Worm (Caenorhabditis elegans) whole organism, young adult: Measurements from ENCODE around the gene dcaf-13.

Experiments used
- B0035.1 ChIP-seq: sonication (generic microtip); optimal IDR thresholded peaks from 2 replicates; lab custom pipeline; 2016; ENCODE audit warnings: missing genetic modification characterization, mild to moderate bottlenecking, missing compliant biosample characterization, missing genotype, missing genetic modification reagents
- C17E4.6 ChIP-seq: fragments of 200-800 bp; sonication (Bioruptor generic); IDR thresholded peaks from 2 replicates; pipeline ENCODE4 v1.3.6; 2022; ENCODE audit warnings: missing genetic modification reagents, missing genetic modification characterization, missing compliant biosample characterization
- F33H1.4 ChIP-seq: fragments of 200-800 bp; sonication (Bioruptor generic); IDR thresholded peaks from 2 replicates; pipeline ENCODE4 v1.3.6; 2022; ENCODE audit warnings: missing genetic modification reagents, missing genetic modification characterization, missing compliant biosample characterization
- F49E8.2 ChIP-seq: sonication (generic microtip); optimal IDR thresholded peaks from 3 replicates; lab custom pipeline; 2017; ENCODE audit warnings: missing genetic modification characterization, mild to moderate bottlenecking, missing compliant biosample characterization, antibody characterized with exemption, moderate library complexity; ENCODE audit not compliant: insufficient read depth
- K12H6.12 ChIP-seq: fragments of 200-800 bp; sonication (Bioruptor generic); optimal IDR thresholded peaks from 2 replicates; lab custom pipeline; 2018; ENCODE audit warnings: mild to moderate bottlenecking, missing genetic modification characterization, missing compliant biosample characterization
- T26A5.8 ChIP-seq: sonication (generic microtip); optimal IDR thresholded peaks from 2 replicates; lab custom pipeline; 2016; ENCODE audit warnings: missing genetic modification characterization, missing compliant biosample characterization
- Y67H2A.10 ChIP-seq: fragments of 200-800 bp; sonication (Bioruptor generic); conservative IDR thresholded peaks from 2 replicates; pipeline ENCODE4 v1.3.6; 2022; ENCODE audit warnings: missing genetic modification reagents, missing genetic modification characterization, missing compliant biosample characterization
- aptf-3 ChIP-seq: fragments of 200-800 bp; sonication (Bioruptor generic); IDR thresholded peaks from 2 replicates; pipeline ENCODE4 v1.3.6; 2022; ENCODE audit warnings: missing genetic modification characterization, missing compliant biosample characterization
- attf-3 ChIP-seq: fragments of 200-800 bp; sonication (Bioruptor generic); conservative IDR thresholded peaks from 2 replicates; pipeline ENCODE4 v1.3.6; 2022; ENCODE audit warnings: missing genetic modification reagents, missing genetic modification characterization, missing compliant biosample characterization
- ceh-100 ChIP-seq: fragments of 200-800 bp; sonication (Bioruptor generic); IDR thresholded peaks from 2 replicates; pipeline ENCODE4 v1.3.6; 2022; ENCODE audit warnings: missing genetic modification reagents, missing genetic modification characterization, missing compliant biosample characterization
- ceh-79 ChIP-seq: sonication (generic microtip); optimal IDR thresholded peaks from 2 replicates; lab custom pipeline; 2017; ENCODE audit warnings: mild to moderate bottlenecking, missing genetic modification characterization, missing compliant biosample characterization
- chd-7 ChIP-seq: sonication (generic microtip); optimal IDR thresholded peaks from 2 replicates; lab custom pipeline; 2016; ENCODE audit warnings: mild to moderate bottlenecking, missing genetic modification characterization, moderate library complexity, missing compliant biosample characterization
- dpff-1 ChIP-seq: sonication (generic microtip); optimal IDR thresholded peaks from 2 replicates; lab custom pipeline; 2017; ENCODE audit warnings: mild to moderate bottlenecking, missing genetic modification characterization, missing compliant biosample characterization
- efl-1 ChIP-seq: fragments of 150-350 bp; optimal IDR thresholded peaks from 2 replicates; lab custom pipeline; 2014; ENCODE audit warnings: missing biosample characterization, missing genetic modification reagents, missing genetic modification characterization
- ets-4 ChIP-seq: fragments of 200-800 bp; sonication (Bioruptor generic); optimal IDR thresholded peaks from 2 replicates; lab custom pipeline; 2018; ENCODE audit warnings: mild to moderate bottlenecking, missing genetic modification characterization, missing compliant biosample characterization
- gei-17 ChIP-seq: fragments of 200-800 bp; sonication (Bioruptor generic); optimal IDR thresholded peaks from 2 replicates; lab custom pipeline; 2018; ENCODE audit warnings: mild to moderate bottlenecking, missing genetic modification characterization, missing compliant biosample characterization
- him-1 ChIP-seq: sonication (generic microtip); optimal IDR thresholded peaks from 2 replicates; lab custom pipeline; 2016; ENCODE audit warnings: missing genotype, missing genetic modification reagents, missing genetic modification characterization, missing compliant biosample characterization
- hlh-12 ChIP-seq: sonication (generic microtip); optimal IDR thresholded peaks from 2 replicates; lab custom pipeline; 2016; ENCODE audit warnings: missing genetic modification characterization, missing compliant biosample characterization
- hlh-26 ChIP-seq: fragments of 200-800 bp; sonication (Bioruptor generic); conservative IDR thresholded peaks from 2 replicates; pipeline ENCODE4 v1.3.6; 2022; ENCODE audit warnings: missing genetic modification reagents, missing genetic modification characterization, missing compliant biosample characterization
- let-607 ChIP-seq, 2 experiments: fragments of 200-800 bp in 1 of 2; sonication (Bioruptor generic) in 1 of 2; sonication (generic microtip) in 1 of 2; optimal IDR thresholded peaks; 2 replicates each; lab custom pipeline; 2016 to 2018; ENCODE audit warnings: mild to moderate bottlenecking in 2 of 2, missing compliant biosample characterization in 2 of 2, missing genetic modification characterization in 2 of 2, moderate library complexity in 2 of 2, missing genotype in 1 of 2
- lin-26 ChIP-seq: fragments of 200-800 bp; sonication (Bioruptor generic); IDR thresholded peaks from 2 replicates; pipeline ENCODE4 v1.3.6; 2022; ENCODE audit warnings: missing genetic modification reagents, missing genetic modification characterization, missing compliant biosample characterization
- lin-35 ChIP-seq, 3 experiments: fragments of 150-350 bp in 2 of 3; sonication (generic microtip) in 1 of 3; optimal IDR thresholded peaks; 2 replicates each; lab custom pipeline; 2014 to 2018; ENCODE audit warnings: missing biosample characterization in 3 of 3, missing genetic modification characterization in 3 of 3, missing genetic modification reagents in 3 of 3
- madf-10 ChIP-seq: sonication (generic microtip); optimal IDR thresholded peaks from 2 replicates; lab custom pipeline; 2016; ENCODE audit warnings: mild to moderate bottlenecking, missing genetic modification characterization, missing compliant biosample characterization
- madf-8 ChIP-seq: fragments of 200-800 bp; sonication (Bioruptor generic); conservative IDR thresholded peaks from 2 replicates; pipeline ENCODE4 v1.3.6; 2022; ENCODE audit warnings: missing genetic modification reagents, missing genetic modification characterization, missing compliant biosample characterization
- mcd-1 ChIP-seq: fragments of 200-800 bp; sonication (Bioruptor generic); IDR thresholded peaks from 2 replicates; pipeline ENCODE4 v1.3.6; 2022; ENCODE audit warnings: missing genetic modification reagents, missing genetic modification characterization, missing compliant biosample characterization
- nfya-2 ChIP-seq: fragments of 200-800 bp; sonication (Bioruptor generic); IDR thresholded peaks from 2 replicates; pipeline ENCODE4 v1.3.6; 2022; ENCODE audit warnings: missing genetic modification reagents, missing genetic modification characterization, missing compliant biosample characterization
- nhr-179 ChIP-seq: sonication (generic microtip); optimal IDR thresholded peaks from 2 replicates; lab custom pipeline; 2016; ENCODE audit warnings: mild to moderate bottlenecking, missing genetic modification characterization, missing compliant biosample characterization
- nhr-80 ChIP-seq: sonication (generic microtip); optimal IDR thresholded peaks from 2 replicates; lab custom pipeline; 2016; ENCODE audit warnings: missing genetic modification characterization, missing compliant biosample characterization
- rpc-1 ChIP-seq, 2 experiments: fragments of 150-350 bp in 1 of 2; sonication (generic microtip) in 1 of 2; optimal IDR thresholded peaks; 2 replicates each; lab custom pipeline; 2014 to 2018; ENCODE audit warnings: missing biosample characterization in 1 of 2, missing genetic modification characterization in 1 of 2, missing genetic modification reagents in 1 of 2, missing genotype in 1 of 2
- sdz-38 ChIP-seq: sonication (generic microtip); optimal IDR thresholded peaks from 2 replicates; lab custom pipeline; 2016; ENCODE audit warnings: missing genotype, missing genetic modification characterization, missing compliant biosample characterization
- sea-2 ChIP-seq: fragments of 200-800 bp; sonication (Bioruptor generic); IDR thresholded peaks from 2 replicates; pipeline ENCODE4 v1.3.6; 2022; ENCODE audit warnings: missing genetic modification characterization, missing compliant biosample characterization
- snpc-3.4 ChIP-seq: sonication (generic microtip); optimal IDR thresholded peaks from 2 replicates; lab custom pipeline; 2017; ENCODE audit warnings: missing genetic modification characterization, mild to moderate bottlenecking, missing compliant biosample characterization, antibody characterized with exemption, moderate library complexity, missing genotype, missing genetic modification reagents
- tbp1 ChIP-seq: fragments of 200-800 bp; sonication (Bioruptor generic); optimal IDR thresholded peaks from 2 replicates; lab custom pipeline; 2018; ENCODE audit warnings: mild to moderate bottlenecking, missing genetic modification characterization, missing compliant biosample characterization
- tlf-1 ChIP-seq: fragments of 200-800 bp; sonication (Bioruptor generic); optimal IDR thresholded peaks from 2 replicates; lab custom pipeline; 2018; ENCODE audit warnings: mild to moderate bottlenecking, missing genetic modification characterization, missing compliant biosample characterization
- zfh-2 ChIP-seq: fragments of 200-800 bp; sonication (Bioruptor generic); conservative IDR thresholded peaks from 2 replicates; pipeline ENCODE4 v1.3.6; 2022; ENCODE audit warnings: missing genetic modification reagents, missing genetic modification characterization, missing compliant biosample characterization
- ztf-18 ChIP-seq: sonication (generic microtip); optimal IDR thresholded peaks from 2 replicates; lab custom pipeline; 2016; ENCODE audit warnings: missing genotype, mild to moderate bottlenecking, missing genetic modification characterization, missing compliant biosample characterization
- ztf-25 ChIP-seq: fragments of 200-800 bp; sonication (Bioruptor generic); IDR thresholded peaks from 2 replicates; pipeline ENCODE4 v1.3.6; 2022; ENCODE audit warnings: missing genetic modification reagents, missing genetic modification characterization, missing compliant biosample characterization
- ztf-26 ChIP-seq: sonication (generic microtip); optimal IDR thresholded peaks from 2 replicates; lab custom pipeline; 2017; ENCODE audit warnings: missing genetic modification characterization, missing compliant biosample characterization

dcaf-13 gene

ce11 chrII:4394438-4394837 lies 30.3 kb downstream of the dcaf-13 start (continued):
- no peak for TF ChIP-seq him-1
- TF ChIP-seq let-607 (tag; optimal IDR thresholded peaks at IDR 0.05; lab: Kevin White, UChicago), result no peak
- no peak for TF ChIP-seq snpc-3.4 (tag; lab: Kevin White, UChicago)
- TF ChIP-seq rpc-1 (optimal IDR thresholded peaks at IDR 0.05; lab: Kevin White, UChicago), result no peak
- no peak for TF ChIP-seq rpc-1 (tag; optimal IDR thresholded peaks at IDR 0.05; lab: Kevin White, UChicago)
- no peak for TF ChIP-seq F49E8.2 (tag; lab: Kevin White, UChicago)
- TF ChIP-seq ztf-18 (tag; lab: Kevin White, UChicago), result no peak
- no peak for TF ChIP-seq efl-1 (GFP tag; lab: Kevin White, UChicago)
- TF ChIP-seq C17E4.6 (GFP tag; lab: Robert Waterston, UW), result no peak
- TF ChIP-seq, all 124 proteins: peak for 0

ce11 chrII:4392526-4393057 lies 32.1 kb downstream of the dcaf-13 start, which contains the start of gene mlt-7:
mlt-7 (plus strand) TSS chrII:4393007.
- no peak for TF ChIP-seq K12H6.12 (tag; lab: Kevin White, UChicago)
- 0 out of 2 replicates have a peak, but pooled peaks have one; percentile 38 for TF ChIP-seq lin-26 (GFP tag; lab: Robert Waterston, UW)
- no peak for TF ChIP-seq chd-7 (tag; lab: Kevin White, UChicago)
- no peak for TF ChIP-seq hlh-12

ce11 chrII:4391072-4391471 lies 33.6 kb downstream of the dcaf-13 start:
- TF ChIP-seq attf-3 (GFP tag; lab: Robert Waterston, UW) (no peak), nfya-2 (GFP tag; lab: Robert Waterston, UW) (no peak), lin-35 (GFP tag; optimal IDR thresholded peaks at IDR 0.05; lab: Kevin White, UChicago) (no peak), ceh-100 (GFP tag; lab: Robert Waterston, UW) (no peak), aptf-3 (no peak)
- TF ChIP-seq, all 124 proteins: peak for 0

ce11 chrII:4383306-4383705 lies 41.4 kb downstream of the dcaf-13 start, which contains the start of gene fkh-6:
fkh-6 (minus strand) TSS chrII:4383406.
- TF ChIP-seq F33H1.4 (GFP tag; lab: Robert Waterston, UW), result no peak
- TF ChIP-seq zfh-2 (GFP tag; lab: Robert Waterston, UW), result peak; percentile 66
- no peak for TF ChIP-seq ztf-26

ce11 chrII:4378195-4378594 lies 46.5 kb downstream of the dcaf-13 start, which contains the start of gene B0286.1:
B0286.1 (plus strand) TSS chrII:4378495.
- no peak for TF ChIP-seq B0035.1 (tag; lab: Kevin White, UChicago)
- no peak for TF ChIP-seq hlh-26 (GFP tag; lab: Robert Waterston, UW)
- TF ChIP-seq madf-10 (tag; lab: Kevin White, UChicago), result no peak
- no peak for TF ChIP-seq ceh-79 (tag; lab: Kevin White, UChicago)
- no peak for TF ChIP-seq Y67H2A.10 (GFP tag; lab: Robert Waterston, UW)
- no peak for TF ChIP-seq tbp1
- no peak for TF ChIP-seq efl-1 (GFP tag; lab: Kevin White, UChicago)
- TF ChIP-seq sea-2 (GFP tag; lab: Robert Waterston, UW), result no peak
- no peak for TF ChIP-seq gei-17 (GFP tag; lab: Kevin White, UChicago)
- no peak for TF ChIP-seq mcd-1 (GFP tag; lab: Robert Waterston, UW)
- TF ChIP-seq dpff-1, result no peak
- no peak for TF ChIP-seq ztf-25 (GFP tag; lab: Robert Waterston, UW)
- TF ChIP-seq tlf-1, result no peak
- no peak for TF ChIP-seq nhr-179
- TF ChIP-seq sdz-38, result no peak
- TF ChIP-seq ets-4 (GFP tag; lab: Kevin White, UChicago), result no peak
- no peak for TF ChIP-seq madf-8 (GFP tag; lab: Robert Waterston, UW)
- no peak for TF ChIP-seq nhr-80 (tag; lab: Kevin White, UChicago)
- no peak for TF ChIP-seq T26A5.8 (tag; lab: Kevin White, UChicago)
- TF ChIP-seq, all 124 proteins: peak for 0
